Fruit fly (Drosophila melanogaster) whole organism, embryonic: ENCODE measurements around the gene tomb.
A peak's percentile ranks its signal among the peaks of the same experiment; 100 is the strongest.

Experiments used
- Asciz ChIP-seq: fragments of 200-800 bp; sonication (Bioruptor generic); optimal IDR thresholded peaks from 2 replicates; lab custom pipeline; 2017; ENCODE audit warnings: missing biosample characterization, mild to moderate bottlenecking, missing genetic modification characterization, missing genetic modification reagents
- B-H2 ChIP-seq: fragments of 200-800 bp; sonication (Bioruptor generic); optimal IDR thresholded peaks from 2 replicates; lab custom pipeline; 2018; ENCODE audit warnings: missing biosample characterization, mild to moderate bottlenecking, missing genetic modification characterization
- CG10321 ChIP-seq: fragments of 200-800 bp; sonication (Bioruptor generic); IDR thresholded peaks from 2 replicates; pipeline ENCODE4 v1.3.6; 2022; ENCODE audit warnings: missing biosample characterization, missing genetic modification characterization
- CG10462 ChIP-seq: fragments of 200-800 bp; sonication (Bioruptor generic); optimal IDR thresholded peaks from 2 replicates; lab custom pipeline; 2016; ENCODE audit warnings: missing biosample characterization, missing genetic modification characterization
- CG10654 ChIP-seq: fragments of 200-800 bp; sonication (Bioruptor generic); optimal IDR thresholded peaks from 2 replicates; lab custom pipeline; 2016; ENCODE audit warnings: missing biosample characterization, missing genetic modification characterization
- CG11093 ChIP-seq: fragments of 200-800 bp; sonication (Bioruptor generic); IDR thresholded peaks from 3 replicates; pipeline ENCODE4 v1.3.6; 2022; ENCODE audit warnings: missing biosample characterization, missing genetic modification characterization
- CG12104 ChIP-seq: fragments of 200-800 bp; sonication (Bioruptor generic); optimal IDR thresholded peaks from 3 replicates; lab custom pipeline; 2016; ENCODE audit warnings: missing biosample characterization, missing genetic modification characterization
- CG14965 ChIP-seq: fragments of 200-800 bp; sonication (Bioruptor generic); optimal IDR thresholded peaks from 2 replicates; lab custom pipeline; 2016; ENCODE audit warnings: missing biosample characterization, missing genetic modification characterization, borderline replicate concordance
- CG1602 ChIP-seq: fragments of 200-800 bp; sonication (Bioruptor generic); optimal IDR thresholded peaks from 3 replicates; lab custom pipeline; 2016; ENCODE audit warnings: missing biosample characterization, missing genetic modification characterization
- CG2712 ChIP-seq: fragments of 200-800 bp; optimal IDR thresholded peaks from 3 replicates; lab custom pipeline; 2019; ENCODE audit warnings: missing biosample characterization, mild to moderate bottlenecking, missing genetic modification characterization, moderate library complexity
- CG2889 ChIP-seq: fragments of 200-800 bp; sonication (Bioruptor generic); IDR thresholded peaks from 3 replicates; pipeline ENCODE4 v1.3.6; 2022; ENCODE audit warnings: missing biosample characterization, missing genetic modification characterization
- CG4617 ChIP-seq: fragments of 200-800 bp; sonication (Bioruptor generic); optimal IDR thresholded peaks from 3 replicates; lab custom pipeline; 2016; ENCODE audit warnings: missing biosample characterization, missing genetic modification characterization, borderline replicate concordance
- CG6254 ChIP-seq: fragments of 200-800 bp; sonication (Bioruptor generic); optimal IDR thresholded peaks from 3 replicates; lab custom pipeline; 2017; ENCODE audit warnings: mild to moderate bottlenecking, missing biosample characterization, missing genetic modification reagents, missing genetic modification characterization
- CG6272 ChIP-seq: fragments of 200-800 bp; sonication (Bioruptor generic); IDR thresholded peaks from 2 replicates; pipeline ENCODE4 v1.3.6; 2022; ENCODE audit warnings: missing biosample characterization, missing genetic modification characterization
- CG9932 ChIP-seq: fragments of 200-800 bp; sonication (Bioruptor generic); IDR thresholded peaks from 2 replicates; pipeline ENCODE4 v1.3.6; 2022; ENCODE audit warnings: missing biosample characterization, missing genetic modification characterization
- D19B ChIP-seq: fragments of 200-800 bp; sonication (Bioruptor generic); optimal IDR thresholded peaks from 2 replicates; lab custom pipeline; 2017; ENCODE audit warnings: missing biosample characterization, mild to moderate bottlenecking, missing genetic modification characterization
- Eip74EF ChIP-seq, 2 experiments: fragments of 200-800 bp in 1 of 2; fragments of >200 bp in 1 of 2; sonication (Bioruptor generic) in 1 of 2; optimal IDR thresholded peaks; 2 replicates each; lab custom pipeline; 2017 to 2019; ENCODE audit warnings: missing biosample characterization in 2 of 2, missing genetic modification characterization in 2 of 2, mild to moderate bottlenecking in 1 of 2, moderate library complexity in 1 of 2
- GATAe ChIP-seq: fragments of 200-800 bp; sonication (Bioruptor generic); conservative IDR thresholded peaks from 2 replicates; pipeline ENCODE4 v1.3.6; 2022; ENCODE audit warnings: missing biosample characterization, missing genetic modification characterization
- HmgD ChIP-seq: fragments of 200-800 bp; sonication (Bioruptor generic); optimal IDR thresholded peaks from 3 replicates; lab custom pipeline; 2016; ENCODE audit warnings: missing biosample characterization, missing genetic modification characterization
- Hmx ChIP-seq: fragments of 200-800 bp; sonication (Bioruptor generic); optimal IDR thresholded peaks from 2 replicates; lab custom pipeline; 2016; ENCODE audit warnings: missing biosample characterization, missing genetic modification characterization
- NC2β ChIP-seq: fragments of 200-800 bp; sonication (Bioruptor generic); optimal IDR thresholded peaks from 2 replicates; lab custom pipeline; 2016; ENCODE audit warnings: missing biosample characterization, missing genetic modification characterization
- Neu2 ChIP-seq: fragments of 200-800 bp; sonication (Bioruptor generic); optimal IDR thresholded peaks from 3 replicates; lab custom pipeline; 2016; ENCODE audit warnings: missing biosample characterization, missing genetic modification characterization, borderline replicate concordance
- NfI ChIP-seq: fragments of 200-800 bp; sonication (Bioruptor generic); optimal IDR thresholded peaks from 3 replicates; lab custom pipeline; 2018; ENCODE audit warnings: missing biosample characterization, mild to moderate bottlenecking, missing genetic modification characterization, moderate library complexity
- Sry-β ChIP-seq: fragments of 200-800 bp; sonication (Bioruptor generic); optimal IDR thresholded peaks from 2 replicates; lab custom pipeline; 2018; ENCODE audit warnings: missing biosample characterization, mild to moderate bottlenecking, missing genetic modification characterization, moderate library complexity
- Usf ChIP-seq: fragments of 200-800 bp; sonication (Bioruptor generic); optimal IDR thresholded peaks from 2 replicates; lab custom pipeline; 2017; ENCODE audit warnings: missing genotype, missing biosample characterization, missing genetic modification characterization
- Vsx1 ChIP-seq: fragments of 200-800 bp; sonication (Bioruptor generic); optimal IDR thresholded peaks from 2 replicates; lab custom pipeline; 2017; ENCODE audit warnings: missing biosample characterization, mild to moderate bottlenecking, missing genetic modification characterization, missing genetic modification reagents
- bab2 ChIP-seq: fragments of 200-800 bp; sonication (Bioruptor generic); optimal IDR thresholded peaks from 2 replicates; lab custom pipeline; 2016; ENCODE audit warnings: missing biosample characterization, missing genetic modification characterization
- bbx ChIP-seq: fragments of 200-800 bp; sonication (Bioruptor generic); IDR thresholded peaks from 2 replicates; pipeline ENCODE4 v1.3.6; 2022; ENCODE audit warnings: missing biosample characterization, missing genetic modification characterization; ENCODE audit not compliant: partially characterized antibody
- cas ChIP-seq: fragments of 200-800 bp; sonication (Bioruptor generic); IDR thresholded peaks from 2 replicates; pipeline ENCODE4 v1.3.6; 2022; ENCODE audit warnings: missing biosample characterization, missing genetic modification characterization
- cato ChIP-seq: fragments of 200-800 bp; sonication (Bioruptor generic); optimal IDR thresholded peaks from 2 replicates; lab custom pipeline; 2016; ENCODE audit warnings: missing biosample characterization, missing genetic modification characterization, borderline replicate concordance
- crol ChIP-seq: fragments of 200-800 bp; sonication (Bioruptor generic); IDR thresholded peaks from 2 replicates; pipeline ENCODE4 v1.3.6; 2022; ENCODE audit warnings: missing biosample characterization, missing genetic modification characterization
- crp ChIP-seq, 2 experiments: fragments of 200-800 bp; sonication (Bioruptor generic); optimal IDR thresholded peaks; 2 replicates in 1 of 2; 3 replicates in 1 of 2; lab custom pipeline; 2017; ENCODE audit warnings: missing biosample characterization in 2 of 2, missing genetic modification characterization in 2 of 2, mild to moderate bottlenecking in 1 of 2, moderate library complexity in 1 of 2
- gcm2 ChIP-seq: fragments of 200-800 bp; sonication (Bioruptor generic); optimal IDR thresholded peaks from 2 replicates; lab custom pipeline; 2016; ENCODE audit warnings: missing biosample characterization, missing genetic modification characterization
- gem ChIP-seq: fragments of 200-800 bp; sonication (Bioruptor generic); optimal IDR thresholded peaks from 2 replicates; lab custom pipeline; 2019; ENCODE audit warnings: missing biosample characterization, mild to moderate bottlenecking, missing genetic modification characterization, moderate library complexity
- grn ChIP-seq: fragments of 200-800 bp; sonication (Bioruptor generic); optimal IDR thresholded peaks from 3 replicates; lab custom pipeline; 2017; ENCODE audit warnings: missing biosample characterization, missing genetic modification characterization
- jing ChIP-seq: fragments of 200-800 bp; sonication (Bioruptor generic); optimal IDR thresholded peaks from 2 replicates; lab custom pipeline; 2018; ENCODE audit warnings: missing biosample characterization, mild to moderate bottlenecking, missing genetic modification characterization
- pb ChIP-seq: fragments of 200-800 bp; sonication (Bioruptor generic); optimal IDR thresholded peaks from 3 replicates; lab custom pipeline; 2016; ENCODE audit warnings: missing biosample characterization, missing genetic modification characterization
- pnt ChIP-seq: fragments of 200-800 bp; sonication (Bioruptor generic); optimal IDR thresholded peaks from 3 replicates; lab custom pipeline; 2016; ENCODE audit warnings: missing biosample characterization, missing genetic modification characterization
- prd ChIP-seq, 3 experiments: fragments of >200 bp in 2 of 3; fragments of 200-800 bp in 1 of 3; sonication (Bioruptor generic) in 1 of 3; optimal IDR thresholded peaks in 2 of 3; IDR thresholded peaks in 1 of 3; 2 replicates in 2 of 3; 3 replicates in 1 of 3; pipeline versions ENCODE4 v1.3.6 to Lab custom; 2017 to 2022; ENCODE audit warnings: missing biosample characterization in 1 of 3, missing genetic modification characterization in 1 of 3
- pum ChIP-seq: fragments of 200-800 bp; sonication (Bioruptor generic); optimal IDR thresholded peaks from 2 replicates; lab custom pipeline; 2016; ENCODE audit warnings: missing biosample characterization, missing genetic modification characterization
- ro ChIP-seq: fragments of 200-800 bp; sonication (Bioruptor generic); IDR thresholded peaks from 2 replicates; pipeline ENCODE4 v1.3.6; 2022; ENCODE audit warnings: missing biosample characterization, missing genetic modification characterization
- seq ChIP-seq: fragments of 200-800 bp; sonication (Bioruptor generic); IDR thresholded peaks from 2 replicates; pipeline ENCODE4 v1.3.6; 2022; ENCODE audit warnings: missing biosample characterization, missing genetic modification characterization
- shn ChIP-seq: fragments of 200-800 bp; sonication (Bioruptor generic); optimal IDR thresholded peaks from 3 replicates; lab custom pipeline; 2016; ENCODE audit warnings: missing biosample characterization, missing genetic modification characterization
- sisA ChIP-seq: fragments of 200-800 bp; sonication (Bioruptor generic); IDR thresholded peaks from 2 replicates; pipeline ENCODE4 v1.3.6; 2022; ENCODE audit warnings: missing biosample characterization, missing genetic modification characterization
- sqz ChIP-seq: fragments of 200-800 bp; sonication (Bioruptor generic); optimal IDR thresholded peaks from 3 replicates; lab custom pipeline; 2018; ENCODE audit warnings: missing biosample characterization, mild to moderate bottlenecking, missing genetic modification characterization
- stwl ChIP-seq: fragments of 200-800 bp; sonication (Bioruptor generic); optimal IDR thresholded peaks from 3 replicates; lab custom pipeline; 2018; ENCODE audit warnings: missing biosample characterization, mild to moderate bottlenecking, missing genetic modification characterization, moderate library complexity
- tin ChIP-seq: fragments of 200-800 bp; sonication (Bioruptor generic); optimal IDR thresholded peaks from 3 replicates; lab custom pipeline; 2016; ENCODE audit warnings: missing biosample characterization, missing genetic modification characterization
- tna ChIP-seq: fragments of 200-800 bp; sonication (Bioruptor generic); IDR thresholded peaks from 2 replicates; pipeline ENCODE4 v1.3.6; 2022; ENCODE audit warnings: missing biosample characterization, missing genetic modification characterization; ENCODE audit not compliant: partially characterized antibody
- tx ChIP-seq: fragments of 200-800 bp; sonication (Bioruptor generic); optimal IDR thresholded peaks from 2 replicates; lab custom pipeline; 2016; ENCODE audit warnings: missing biosample characterization, missing genetic modification characterization

Gene tomb

dm6 chr2L:5542944-5543515, 6.5 kb upstream of the tomb start (continued):
- no peak for TF ChIP-seq crp (GFP tag; optimal IDR thresholded peaks at IDR 0.05; lab: Kevin White, UChicago)
- no peak for TF ChIP-seq Neu2 (GFP tag; lab: Kevin White, UChicago)
- TF ChIP-seq Asciz (GFP tag; lab: Kevin White, UChicago), result no peak
- TF ChIP-seq CG4617 (GFP tag; lab: Kevin White, UChicago), result no peak
- no peak for TF ChIP-seq prd (optimal IDR thresholded peaks at IDR 0.05; lab: Kevin White, UChicago)
- TF ChIP-seq prd (GFP tag; IDR thresholded peaks at IDR 0.05; lab: Robert Waterston, UW), result peak; percentile 57
- no peak for TF ChIP-seq jing
- no peak for TF ChIP-seq Vsx1
- 0 out of 3 replicates have a peak, but pooled peaks have one; percentile 32 for TF ChIP-seq CG2889
- TF ChIP-seq sisA (GFP tag; lab: Robert Waterston, UW), result peak; percentile 54; the same call in 1 of the 2 replicates
- peak; percentile 54 for TF ChIP-seq shn (GFP tag; lab: Kevin White, UChicago)
- peak; percentile 9 for TF ChIP-seq pnt (GFP tag; lab: Kevin White, UChicago)
- TF ChIP-seq NC2β, result no peak
- no peak for TF ChIP-seq gem (tag; lab: Kevin White, UChicago)
- TF ChIP-seq GATAe (GFP tag; lab: Robert Waterston, UW), result no peak
- peak; percentile 13 for TF ChIP-seq tx (GFP tag; lab: Kevin White, UChicago)
- peak; percentile 53; the same call in 1 of the 3 replicates for TF ChIP-seq CG11093 (GFP tag; lab: Robert Waterston, UW)
- no peak for TF ChIP-seq CG10654 (GFP tag; lab: Kevin White, UChicago)
- TF ChIP-seq cas, result peak; percentile 36; the same call in 1 of the 2 replicates
- no peak for TF ChIP-seq ro (GFP tag; lab: Robert Waterston, UW)
- TF ChIP-seq stwl (tag; lab: Kevin White, UChicago), result no peak
- TF ChIP-seq bbx (GFP tag; lab: Robert Waterston, UW), result peak; percentile 34; the same call in 1 of the 2 replicates
- TF ChIP-seq CG9932 (GFP tag; lab: Robert Waterston, UW), result peak; percentile 81
- TF ChIP-seq sqz, result no peak
- no peak for TF ChIP-seq tna (GFP tag; lab: Robert Waterston, UW)
- peak; percentile 34 for TF ChIP-seq pum
- TF ChIP-seq bab2 (GFP tag; lab: Kevin White, UChicago), result peak; percentile 61
- no peak for TF ChIP-seq Sry-β (GFP tag; lab: Kevin White, UChicago)
- TF ChIP-seq Eip74EF (GFP tag; optimal IDR thresholded peaks at IDR 0.05; lab: Kevin White, UChicago), result peak in 1 of 2 experiments; percentile 22
- no peak for TF ChIP-seq gcm2 (GFP tag; lab: Kevin White, UChicago)
- TF ChIP-seq CG12104 (GFP tag; lab: Kevin White, UChicago), result no peak
- 0 out of 2 replicates have a peak, but pooled peaks have one; percentile 46 for TF ChIP-seq seq
- TF ChIP-seq B-H2, result peak; percentile 5
- TF ChIP-seq Hmx (GFP tag; lab: Kevin White, UChicago), result no peak
- no peak for TF ChIP-seq pb (GFP tag; lab: Kevin White, UChicago)
- no peak for TF ChIP-seq HmgD (GFP tag; lab: Kevin White, UChicago)
- TF ChIP-seq CG2712 (tag; lab: Kevin White, UChicago), result peak; percentile 47
- no peak for TF ChIP-seq CG6254 (GFP tag; lab: Kevin White, UChicago)
- TF ChIP-seq tin, result peak; percentile 38
- no peak for TF ChIP-seq D19B (GFP tag; lab: Kevin White, UChicago)
- TF ChIP-seq CG10321, result no peak
- no peak for TF ChIP-seq CG10462 (GFP tag; lab: Kevin White, UChicago)
- no peak for TF ChIP-seq CG14965 (GFP tag; lab: Kevin White, UChicago)
- TF ChIP-seq crol, result peak; percentile 95
- peak; percentile 45 for TF ChIP-seq NfI (GFP tag; lab: Kevin White, UChicago)
- no peak for TF ChIP-seq grn
- TF ChIP-seq CG1602, result peak; percentile 11
- no peak for TF ChIP-seq Usf (GFP tag; lab: Kevin White, UChicago)
- TF ChIP-seq CG6272 (GFP tag; lab: Robert Waterston, UW), result no peak; the same call in 1 of the 2 replicates
- no peak for TF ChIP-seq cato (GFP tag; lab: Kevin White, UChicago)
